Worm (Caenorhabditis elegans): ENCODE results near the gene clec-117.
A peak's percentile ranks its signal among the peaks of the same experiment; 100 is the strongest.

The clec-117 gene

ce11 chrII:296911-297440 lies at the start of gene clec-117, which contains the start of gene B0432.1:
TSS of gene clec-117 (minus strand) at chrII:297011.
TSS of gene B0432.1 (plus strand) at chrII:297390.
- TF ChIP-seq vab-7 (GFP tag; IDR thresholded peaks at IDR 0.05) (no peak), hlh-11 (tag; optimal IDR thresholded peaks at IDR 0.05) (no peak), hif-1 (tag; optimal IDR thresholded peaks at IDR 0.05) (no peak), lir-3 (tag; optimal IDR thresholded peaks at IDR 0.05) (no peak), ztf-11 (tag; optimal IDR thresholded peaks at IDR 0.05) (no peak), jun-1 (tag; optimal IDR thresholded peaks at IDR 0.05) (no peak), daf-19 (GFP tag; conservative IDR thresholded peaks at IDR 0.05) (no peak), snpc-1.2 (GFP tag; IDR thresholded peaks at IDR 0.05) (no peak)

ce11 chrII:341282-341681 lies 44.5 kb upstream of the clec-117 start:
- TF ChIP-seq Y48G9A.11 (GFP tag; IDR thresholded peaks at IDR 0.05) = no peak
- TF ChIP-seq aha-1 (tag) = peak; percentile 19
- 0 out of 4 replicates have a peak, but pooled peaks of 1 of the 2 experiments have one; percentile 25 for TF ChIP-seq madf-5 (GFP tag; IDR thresholded peaks at IDR 0.05)
- TF ChIP-seq ztf-11 (tag; optimal IDR thresholded peaks at IDR 0.05) = no peak
- no peak for TF ChIP-seq lsy-2 (tag; optimal IDR thresholded peaks at IDR 0.05)
- no peak for TF ChIP-seq pha-4 (GFP tag; IDR thresholded peaks at IDR 0.05)
- TF ChIP-seq pha-4 (tag; optimal IDR thresholded peaks at IDR 0.05) = no peak

DNA sequence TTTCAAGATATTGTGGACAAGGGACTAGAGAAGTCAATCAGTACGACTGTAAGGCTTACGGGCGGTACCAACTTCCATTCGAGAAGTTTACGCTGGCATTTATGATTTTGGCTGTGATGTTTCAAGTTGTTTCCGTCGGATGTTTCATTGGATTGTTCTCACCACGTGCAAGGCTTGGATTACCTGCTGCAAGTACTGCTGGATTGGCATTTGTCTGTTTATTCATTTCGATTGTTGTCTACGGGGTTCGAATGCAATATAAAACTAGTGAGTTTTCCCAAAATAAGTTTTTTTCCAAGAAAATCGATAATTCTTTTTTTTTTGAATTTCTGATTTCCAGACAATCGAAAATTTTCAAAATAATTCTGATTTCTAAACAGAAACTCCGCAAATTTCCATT lies 43.9 kb upstream of the clec-117 start:
- no peak for TF ChIP-seq ceh-32 (tag; optimal IDR thresholded peaks at IDR 0.05; ENCODE audit: poor library complexity)
- TF ChIP-seq aha-1 (tag) = peak; percentile 91
- no peak for TF ChIP-seq ceh-44 (GFP tag; IDR thresholded peaks at IDR 0.05)
- TF ChIP-seq F49E8.2 (tag; optimal IDR thresholded peaks at IDR 0.05; ENCODE audit: borderline replicate concordance) = no peak
- TF ChIP-seq ztf-7 (tag; optimal IDR thresholded peaks at IDR 0.05) = no peak
- TF ChIP-seq fos-1 (tag; optimal IDR thresholded peaks at IDR 0.05) = no peak

- TF ChIP-seq ZK337.2 (GFP tag; IDR thresholded peaks at IDR 0.05) (no peak), hlh-11 (tag; optimal IDR thresholded peaks at IDR 0.05) (no peak), hif-1 (tag; optimal IDR thresholded peaks at IDR 0.05) (no peak)
Measured at ce11 chrII:340224-340623, 43.4 kb upstream of the clec-117 start, which contains the start of gene clc-31. TSS of gene clc-31 (plus strand) at chrII:340524.

DNA sequence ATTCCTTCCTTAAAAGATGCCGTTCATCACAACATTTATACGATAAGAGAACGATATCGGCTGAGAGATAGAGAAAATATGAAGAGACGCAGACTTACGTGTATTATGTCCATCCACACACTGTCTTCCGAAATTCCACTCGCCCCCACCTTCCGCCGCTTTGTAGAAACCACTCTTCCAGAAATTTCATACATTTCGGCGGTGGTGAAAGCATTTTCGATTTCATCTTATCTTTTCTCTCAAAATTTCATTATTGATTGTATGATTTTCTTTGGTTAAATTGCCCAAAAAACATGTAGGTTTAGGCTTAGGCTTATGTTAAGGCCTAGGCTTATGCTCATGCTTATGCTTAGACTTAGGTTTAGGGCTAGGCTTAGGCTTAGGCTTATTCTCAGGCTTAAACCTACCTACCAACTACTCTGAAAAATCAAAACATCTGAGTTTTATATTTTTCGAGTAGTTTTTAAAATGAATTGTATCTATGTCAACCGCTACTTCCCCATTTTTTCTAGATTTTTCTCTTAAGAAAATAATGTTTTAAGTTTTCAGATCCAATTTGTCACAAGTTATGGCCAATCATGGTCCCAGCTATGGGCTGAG lies 40.5 kb upstream of the clec-117 start, which contains the start of gene cpn-2:
cpn-2 (plus strand) TSS at position 550 of the 600 bp plus-strand sequence.
- TF ChIP-seq zfp-3 (GFP tag; conservative IDR thresholded peaks at IDR 0.05) = no peak
- no peak for TF ChIP-seq dmd-6 (GFP tag; IDR thresholded peaks at IDR 0.05)
- no peak for TF ChIP-seq mdl-1 (tag; optimal IDR thresholded peaks at IDR 0.05)
- no peak for TF ChIP-seq duxl-1 (tag; optimal IDR thresholded peaks at IDR 0.05; ENCODE audit: poor library complexity)
- no peak for TF ChIP-seq vab-7 (GFP tag; IDR thresholded peaks at IDR 0.05)
- TF ChIP-seq lir-3 (tag; optimal IDR thresholded peaks at IDR 0.05) = no peak
- no peak for TF ChIP-seq zip-11 (GFP tag; IDR thresholded peaks at IDR 0.05)
- no peak for TF ChIP-seq lin-39 (tag; optimal IDR thresholded peaks at IDR 0.05)
- no peak for TF ChIP-seq ama-1 (optimal IDR thresholded peaks at IDR 0.05)

DNA sequence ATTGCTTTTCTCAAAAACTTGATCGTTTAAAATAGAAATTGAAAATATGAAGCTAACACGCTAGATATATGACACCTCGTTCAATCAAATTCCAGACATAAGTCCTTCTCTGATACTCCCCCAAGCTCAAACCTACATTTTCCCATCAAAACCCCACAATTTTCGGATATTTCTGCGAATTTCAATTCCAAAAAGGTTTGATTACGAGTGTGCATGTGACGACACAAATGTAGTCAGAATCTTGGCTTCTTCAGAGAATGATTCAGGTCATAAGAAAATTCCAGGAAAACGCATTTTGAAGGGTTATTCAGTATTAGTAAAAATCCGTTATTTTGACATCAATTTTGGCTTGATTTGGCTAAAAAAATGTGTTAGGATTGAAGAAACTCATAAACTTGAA lies 38.0 kb upstream of the clec-117 start:
- TF ChIP-seq jun-1 (tag; optimal IDR thresholded peaks at IDR 0.05) (no peak), D1046.2 (GFP tag; IDR thresholded peaks at IDR 0.05) (no peak), lsy-2 (tag; optimal IDR thresholded peaks at IDR 0.05) (no peak), ctbp-1 (GFP tag; IDR thresholded peaks at IDR 0.05) (no peak), hlh-30 (tag; optimal IDR thresholded peaks at IDR 0.05; ENCODE audit: insufficient read depth) (no peak), F26F4.8 (GFP tag; conservative IDR thresholded peaks at IDR 0.05) (no peak), cey-2 (tag; optimal IDR thresholded peaks at IDR 0.05; ENCODE audit: borderline replicate concordance, insufficient read depth) (no peak), mxl-3 (GFP tag; optimal IDR thresholded peaks at IDR 0.05) (no peak), fos-1 (tag; optimal IDR thresholded peaks at IDR 0.05) (no peak), ceh-20 (GFP tag; IDR thresholded peaks at IDR 0.05) (no peak), rbr-2 (tag; optimal IDR thresholded peaks at IDR 0.05) (no peak), mdl-1 (tag; optimal IDR thresholded peaks at IDR 0.05) (no peak), unc-62 (GFP tag; optimal IDR thresholded peaks at IDR 0.05 in 1 of 2) (no peak), unc-62 (tag; optimal IDR thresholded peaks at IDR 0.05) (no peak), dve-1 (tag; optimal IDR thresholded peaks at IDR 0.05; ENCODE audit: insufficient read depth) (no peak), egl-43 (GFP tag; IDR thresholded peaks at IDR 0.05) (no peak), zfp-2 (tag; optimal IDR thresholded peaks at IDR 0.05) (no peak)

Measured in whole organism, L4 larva.